Fruit fly (Drosophila melanogaster) whole organism, pupa: Measurements from ENCODE around the gene CG15547.

ENCODE experiments used
- CG10348 ChIP-seq: fragments of 200-800 bp; sonication (Bioruptor generic); IDR thresholded peaks from 2 replicates; pipeline ENCODE4 v1.3.6; 2022; ENCODE audit warnings: missing biosample characterization, missing genetic modification characterization
- D1 ChIP-seq: fragments of 200-800 bp; sonication (Bioruptor generic); optimal IDR thresholded peaks from 2 replicates; lab custom pipeline; 2018; ENCODE audit warnings: missing biosample characterization, mild to moderate bottlenecking, missing genetic modification characterization, moderate library complexity
- EcR ChIP-seq: fragments of 200-800 bp; sonication (Bioruptor generic); optimal IDR thresholded peaks from 3 replicates; lab custom pipeline; 2019; ENCODE audit warnings: missing biosample characterization, missing genetic modification characterization, mild to moderate bottlenecking, moderate library complexity, missing genetic modification reagents
- Pif1A ChIP-seq: fragments of 200-800 bp; sonication (Bioruptor generic); optimal IDR thresholded peaks from 3 replicates; lab custom pipeline; 2016; ENCODE audit warnings: missing biosample characterization, missing genetic modification characterization
- Snoo ChIP-seq: fragments of 200-800 bp; sonication (Bioruptor generic); optimal IDR thresholded peaks from 3 replicates; lab custom pipeline; 2017; ENCODE audit warnings: missing biosample characterization, mild to moderate bottlenecking, missing genetic modification characterization, inconsistent platforms
- fd96Ca ChIP-seq: fragments of 200-800 bp; sonication (Bioruptor generic); IDR thresholded peaks from 3 replicates; pipeline ENCODE4 v1.3.6; 2022; ENCODE audit warnings: missing biosample characterization, missing genetic modification characterization

dm6 chr3R:30925436-30925835 lies 42.1 kb upstream of the CG15547 start:
- TF ChIP-seq fd96Ca (GFP tag; lab: Robert Waterston, UW) (no peak), EcR (no peak), Snoo (tag; lab: Kevin White, UChicago) (no peak), D1 (tag; lab: Kevin White, UChicago) (no peak), CG10348 (no peak), Pif1A (GFP tag; lab: Kevin White, UChicago) (no peak)
